Worm (Caenorhabditis elegans) whole organism, L1 larva: ENCODE data around the gene clec-58.
"Not testable (repeated sequence)": the region's sequence is repeated elsewhere in the genome, so short reads cannot be mapped to it uniquely, and the experiment has no call there.

ENCODE experiments used
- C04F5.9 ChIP-seq: sonication (generic microtip); optimal IDR thresholded peaks from 2 replicates; lab custom pipeline; 2016; ENCODE audit warnings: missing genetic modification characterization, missing compliant biosample characterization
- C16A3.4 ChIP-seq: fragments of 150-350 bp; optimal IDR thresholded peaks from 2 replicates; lab custom pipeline; 2014; ENCODE audit warnings: missing biosample characterization, missing genetic modification characterization
- F16B12.6 ChIP-seq: fragments of 150-350 bp; optimal IDR thresholded peaks from 2 replicates; lab custom pipeline; 2014; ENCODE audit warnings: missing biosample characterization, missing genetic modification characterization
- blmp-1 ChIP-seq: fragments of 150-350 bp; optimal IDR thresholded peaks from 2 replicates; lab custom pipeline; 2014; ENCODE audit warnings: missing biosample characterization, missing genetic modification characterization
- dsc-1 ChIP-seq: sonication (generic microtip); optimal IDR thresholded peaks from 2 replicates; lab custom pipeline; 2016; ENCODE audit warnings: mild to moderate bottlenecking, missing genetic modification characterization, missing compliant biosample characterization
- efl-1 ChIP-seq, 4 experiments: fragments of 150-350 bp; optimal IDR thresholded peaks in 3 of 4; peaks in 1 of 4; 1 replicate in 1 of 4; 2 replicates in 3 of 4; lab custom pipeline; 2014; ENCODE audit warnings: missing biosample characterization in 2 of 4, missing genetic modification characterization in 2 of 4, missing genetic modification reagents in 2 of 4
- elt-2 ChIP-seq: sonication (generic microtip); optimal IDR thresholded peaks from 2 replicates; lab custom pipeline; 2016; ENCODE audit warnings: missing genetic modification characterization, mild to moderate bottlenecking, inconsistent platforms, missing compliant biosample characterization, missing genetic modification reagents
- fkh-4 ChIP-seq: sonication (generic microtip); optimal IDR thresholded peaks from 2 replicates; lab custom pipeline; 2016; ENCODE audit warnings: missing compliant biosample characterization, missing genetic modification characterization, borderline replicate concordance
- hlh-4 ChIP-seq: sonication (generic microtip); optimal IDR thresholded peaks from 2 replicates; lab custom pipeline; 2016; ENCODE audit warnings: mild to moderate bottlenecking, missing genetic modification characterization, missing compliant biosample characterization
- irx-1 ChIP-seq: sonication (generic microtip); optimal IDR thresholded peaks from 2 replicates; lab custom pipeline; 2016; ENCODE audit warnings: missing genetic modification characterization, missing compliant biosample characterization
- jun-1 ChIP-seq: fragments of 150-350 bp; optimal IDR thresholded peaks from 2 replicates; lab custom pipeline; 2014; ENCODE audit warnings: missing biosample characterization, missing genetic modification reagents, missing genetic modification characterization
- lin-13 ChIP-seq: fragments of 150-350 bp; optimal IDR thresholded peaks from 2 replicates; lab custom pipeline; 2014; ENCODE audit warnings: missing biosample characterization, missing genetic modification reagents, missing genetic modification characterization
- lin-14 ChIP-seq: fragments of 200-800 bp; sonication (Bioruptor generic); optimal IDR thresholded peaks from 2 replicates; lab custom pipeline; 2018; ENCODE audit warnings: mild to moderate bottlenecking, missing genetic modification characterization, moderate library complexity, missing compliant biosample characterization
- lin-35 ChIP-seq, 2 experiments: fragments of 150-350 bp; optimal IDR thresholded peaks; 2 replicates each; lab custom pipeline; 2014; ENCODE audit warnings: missing biosample characterization in 2 of 2, missing genetic modification characterization in 2 of 2, missing genetic modification reagents in 2 of 2
- lin-39 ChIP-seq: fragments of 150-350 bp; optimal IDR thresholded peaks from 2 replicates; lab custom pipeline; 2014; ENCODE audit warnings: missing biosample characterization, missing genetic modification reagents, missing genetic modification characterization
- lsy-2 ChIP-seq, 2 experiments: fragments of 150-350 bp; optimal IDR thresholded peaks; 2 replicates each; lab custom pipeline; 2014; ENCODE audit warnings: missing biosample characterization in 2 of 2, missing genetic modification characterization in 2 of 2
- mdl-1 ChIP-seq, 2 experiments: fragments of 150-350 bp; optimal IDR thresholded peaks; 2 replicates each; lab custom pipeline; 2014 to 2017; ENCODE audit warnings: missing biosample characterization in 2 of 2, missing genetic modification characterization in 2 of 2, inconsistent platforms in 1 of 2
- mep-1 ChIP-seq: fragments of 150-350 bp; optimal IDR thresholded peaks from 2 replicates; lab custom pipeline; 2014; ENCODE audit warnings: missing biosample characterization, missing genetic modification characterization
- nhr-11 ChIP-seq: fragments of 150-350 bp; optimal IDR thresholded peaks from 2 replicates; lab custom pipeline; 2014; ENCODE audit warnings: missing biosample characterization, missing genetic modification characterization
- nhr-12 ChIP-seq: sonication (generic microtip); optimal IDR thresholded peaks from 2 replicates; lab custom pipeline; 2017; ENCODE audit warnings: missing biosample characterization, missing genetic modification characterization
- nhr-19 ChIP-seq: fragments of 200-800 bp; sonication (Bioruptor generic); conservative IDR thresholded peaks from 2 replicates; pipeline ENCODE4 v1.3.6; 2022; ENCODE audit warnings: missing genetic modification characterization, missing compliant biosample characterization
- nhr-20 ChIP-seq: sonication (generic microtip); optimal IDR thresholded peaks from 2 replicates; lab custom pipeline; 2016; ENCODE audit warnings: mild to moderate bottlenecking, missing genetic modification characterization, missing compliant biosample characterization
- nhr-237 ChIP-seq: fragments of 150-350 bp; optimal IDR thresholded peaks from 2 replicates; lab custom pipeline; 2014; ENCODE audit warnings: missing biosample characterization, missing genetic modification characterization
- nhr-47 ChIP-seq: sonication (generic microtip); optimal IDR thresholded peaks from 2 replicates; lab custom pipeline; 2016; ENCODE audit warnings: mild to moderate bottlenecking, missing genetic modification characterization, moderate library complexity, missing compliant biosample characterization
- nhr-71 ChIP-seq: sonication (generic microtip); optimal IDR thresholded peaks from 2 replicates; lab custom pipeline; 2016; ENCODE audit warnings: mild to moderate bottlenecking, missing genetic modification characterization, moderate library complexity, missing compliant biosample characterization
- nhr-77 ChIP-seq: fragments of 150-350 bp; optimal IDR thresholded peaks from 2 replicates; lab custom pipeline; 2014; ENCODE audit warnings: missing biosample characterization, missing genetic modification characterization
- nhr-84 ChIP-seq: sonication (generic microtip); optimal IDR thresholded peaks from 2 replicates; lab custom pipeline; 2017; ENCODE audit warnings: missing biosample characterization, missing genetic modification characterization
- nhr-85 ChIP-seq: sonication (generic microtip); peaks from one replicate; lab custom pipeline; 2016; ENCODE audit warnings: missing genetic modification characterization, inconsistent platforms, missing compliant biosample characterization
- nhr-90 ChIP-seq: sonication (generic microtip); optimal IDR thresholded peaks from 2 replicates; lab custom pipeline; 2016; ENCODE audit warnings: mild to moderate bottlenecking, missing genetic modification characterization, missing compliant biosample characterization; ENCODE audit not compliant: poor library complexity
- pqm-1 ChIP-seq: sonication (generic microtip); optimal IDR thresholded peaks from 3 replicates; lab custom pipeline; 2017; ENCODE audit warnings: missing biosample characterization, missing genetic modification characterization
- rnt-1 ChIP-seq: sonication (generic microtip); optimal IDR thresholded peaks from 2 replicates; lab custom pipeline; 2016; ENCODE audit warnings: mild to moderate bottlenecking, missing genetic modification characterization, moderate library complexity, missing compliant biosample characterization
- skn-1 ChIP-seq: fragments of 150-350 bp; optimal IDR thresholded peaks from 2 replicates; lab custom pipeline; 2014; ENCODE audit warnings: missing biosample characterization, missing genetic modification characterization
- sptf-1 ChIP-seq: fragments of 150-350 bp; optimal IDR thresholded peaks from 2 replicates; lab custom pipeline; 2014; ENCODE audit warnings: missing biosample characterization, missing genetic modification characterization
- unc-30 ChIP-seq: sonication (generic microtip); optimal IDR thresholded peaks from 2 replicates; lab custom pipeline; 2017; ENCODE audit warnings: missing biosample characterization, missing genetic modification characterization
- unc-98 ChIP-seq: fragments of 200-800 bp; sonication (Bioruptor generic); IDR thresholded peaks from 2 replicates; pipeline ENCODE4 v1.3.6; 2022; ENCODE audit warnings: missing genetic modification characterization, missing compliant biosample characterization
- xbp-1 ChIP-seq: sonication (generic microtip); optimal IDR thresholded peaks from 2 replicates; lab custom pipeline; 2016; ENCODE audit warnings: missing genetic modification characterization, missing compliant biosample characterization

The clec-58 gene

DNA sequence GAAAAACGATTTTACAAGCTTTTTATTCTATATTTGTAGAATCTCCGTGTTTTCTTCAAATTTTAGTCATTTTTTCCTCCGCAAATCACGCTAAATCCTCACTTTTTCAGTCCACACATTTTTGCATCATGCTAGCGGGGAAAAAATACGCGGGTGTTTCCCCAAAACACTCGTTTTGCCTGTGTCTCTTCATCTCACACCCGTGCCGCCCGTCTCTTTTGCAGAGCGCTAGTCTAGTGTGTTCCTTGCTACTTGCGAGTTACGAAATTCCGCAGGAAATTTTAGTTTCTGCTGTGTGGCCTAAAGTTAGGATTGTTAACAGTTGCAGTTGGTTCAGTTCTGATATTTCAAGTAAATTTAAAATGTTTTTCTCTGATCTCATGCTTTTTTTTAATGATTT lies 30.2 kb downstream of the clec-58 start (continued):
- no peak for TF ChIP-seq fkh-4
- TF ChIP-seq blmp-1 (tag; lab: Kevin White, UChicago): peak; percentile 23
- no peak for TF ChIP-seq C16A3.4 (tag; lab: Kevin White, UChicago)
- no peak for TF ChIP-seq unc-30 (tag; lab: Kevin White, UChicago)
- TF ChIP-seq nhr-90 (tag; lab: Kevin White, UChicago): no peak
- TF ChIP-seq nhr-11 (tag; lab: Kevin White, UChicago): peak; percentile 34
- TF ChIP-seq pqm-1 (tag; lab: Kevin White, UChicago): no peak
- TF ChIP-seq nhr-47 (tag; lab: Kevin White, UChicago): no peak
- no peak for TF ChIP-seq nhr-237
- peak; percentile 29 for TF ChIP-seq lin-13 (GFP tag; lab: Kevin White, UChicago)
- no peak for TF ChIP-seq nhr-85 (tag; lab: Kevin White, UChicago)
- no peak for TF ChIP-seq hlh-4 (tag; lab: Kevin White, UChicago)
- peak; percentile 9 for TF ChIP-seq mep-1 (tag; lab: Kevin White, UChicago)
- no peak for TF ChIP-seq nhr-77
- no peak for TF ChIP-seq sptf-1
- TF ChIP-seq nhr-12 (tag; lab: Kevin White, UChicago): no peak

DNA sequence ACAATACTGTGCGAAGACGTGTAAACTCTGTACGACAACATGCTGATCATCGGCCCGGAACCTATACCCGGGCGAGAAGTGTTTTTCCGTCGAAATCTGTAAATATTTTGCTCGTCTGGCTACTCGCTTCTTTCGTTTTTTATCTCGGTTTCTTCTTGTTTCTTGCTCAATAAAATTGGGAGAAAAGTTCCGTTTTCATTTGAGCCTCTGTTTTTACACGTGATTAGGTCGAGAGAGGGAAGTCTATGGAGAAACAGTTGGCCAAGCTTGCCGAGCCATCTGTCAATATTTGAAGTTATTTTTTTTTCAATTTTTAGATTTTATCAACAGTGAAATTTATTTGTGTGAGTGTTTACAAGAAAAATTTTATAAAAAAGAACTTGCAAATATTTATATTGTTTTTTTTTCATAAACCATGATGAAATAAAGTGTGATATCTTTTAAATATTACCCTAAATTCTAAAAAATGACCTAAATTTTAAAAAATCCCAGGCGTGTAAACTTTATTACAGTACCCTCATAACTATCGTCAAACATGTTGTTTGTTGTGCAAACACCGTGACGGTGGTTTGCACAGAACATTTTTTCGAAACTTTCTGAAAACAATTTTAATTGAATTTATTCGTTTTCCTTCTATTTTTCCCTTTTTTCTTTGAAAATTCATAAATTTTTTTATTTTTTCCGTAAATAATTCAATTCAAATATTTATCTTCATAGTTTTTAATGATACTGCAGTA lies 30.8 kb downstream of the clec-58 start:
- TF ChIP-seq F16B12.6 (tag; lab: Kevin White, UChicago) (peak; percentile 76), lsy-2 (tag; optimal IDR thresholded peaks at IDR 0.05; lab: Kevin White, UChicago) (peak; percentile 49 to 51), jun-1 (tag; lab: Kevin White, UChicago) (no peak), skn-1 (tag; lab: Kevin White, UChicago) (peak; percentile 5), dsc-1 (tag; lab: Kevin White, UChicago) (no peak), rnt-1 (tag; lab: Kevin White, UChicago) (peak; percentile 65), efl-1 (optimal IDR thresholded peaks at IDR 0.05; lab: Kevin White, UChicago) (peak in 1 of 2 experiments; percentile 12), efl-1 (GFP tag; optimal IDR thresholded peaks at IDR 0.05 in 1 of 2; lab: Kevin White, UChicago) (no peak), lin-14 (GFP tag; lab: Kevin White, UChicago) (peak; percentile 64), nhr-71 (tag; lab: Kevin White, UChicago) (peak; percentile 61), mdl-1 (tag; optimal IDR thresholded peaks at IDR 0.05; lab: Kevin White, UChicago) (peak in 1 of 2 experiments; percentile 2), C16A3.4 (tag; lab: Kevin White, UChicago) (peak; percentile 1), nhr-19 (GFP tag; lab: Robert Waterston, UW) (peak; percentile 40), lin-39 (tag; lab: Kevin White, UChicago) (no peak), irx-1 (tag; lab: Kevin White, UChicago) (no peak)

DNA sequence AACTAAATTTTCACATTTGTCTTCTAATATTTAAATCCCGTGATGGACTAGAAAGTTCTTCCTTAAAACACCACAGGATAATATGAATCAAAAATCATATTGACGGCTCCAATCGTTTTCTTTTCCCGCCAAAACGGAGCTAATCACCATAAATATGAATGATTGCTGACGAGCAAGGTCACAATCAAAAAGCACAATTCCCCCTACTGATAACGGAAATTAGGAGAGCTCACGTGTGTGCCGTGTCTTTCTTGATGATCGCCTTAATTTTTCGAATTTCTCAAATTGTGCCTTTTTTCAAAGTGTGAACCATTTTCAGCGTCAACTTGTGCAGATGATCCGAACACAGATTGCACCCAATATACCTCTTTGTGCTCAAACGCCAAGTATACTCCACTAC lies 32.0 kb downstream of the clec-58 start:
- TF ChIP-seq lin-35 (GFP tag; optimal IDR thresholded peaks at IDR 0.05; lab: Kevin White, UChicago) (peak in 1 of 2 experiments; percentile 32), nhr-47 (tag; lab: Kevin White, UChicago) (no peak), unc-98 (no peak), elt-2 (peak; percentile 59), C04F5.9 (no peak)

DNA sequence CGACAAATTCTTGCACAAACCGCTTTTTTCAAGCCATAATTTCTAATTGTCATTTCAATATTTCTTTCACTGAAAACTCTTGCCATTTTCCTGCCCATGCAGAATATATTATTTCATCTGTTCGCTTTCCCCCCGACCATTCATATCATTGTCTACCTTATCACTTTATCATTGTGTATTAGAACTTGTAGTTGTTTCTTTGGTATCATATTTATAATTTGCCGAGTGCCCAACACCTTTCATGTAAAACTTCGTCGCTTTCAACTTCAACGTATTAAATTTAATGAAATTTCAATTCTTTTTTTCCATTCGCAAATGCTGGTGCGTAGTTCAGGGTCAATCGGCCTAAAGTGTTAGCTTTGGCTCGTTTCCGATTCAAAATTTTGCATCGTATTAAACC lies 33.1 kb downstream of the clec-58 start, which contains the start of gene ZK673.1:
ZK673.1 (plus strand) TSS at position 301 of the 400 bp plus-strand sequence.
- not testable (repeated sequence) for TF ChIP-seq nhr-84, xbp-1, nhr-20 (tag; lab: Kevin White, UChicago)
